Fruit fly (Drosophila melanogaster) whole organism, pupa: ENCODE results near the gene dgt4.

Experiments
- CG10348 ChIP-seq: fragments of 200-800 bp; sonication (Bioruptor generic); IDR thresholded peaks from 2 replicates; pipeline ENCODE4 v1.3.6; 2022; ENCODE audit warnings: missing biosample characterization, missing genetic modification characterization
- CG12605 ChIP-seq: fragments of 200-800 bp; sonication (Bioruptor generic); IDR thresholded peaks from 2 replicates; pipeline ENCODE4 v1.3.6; 2022; ENCODE audit warnings: missing biosample characterization, missing genetic modification characterization
- CG13204 ChIP-seq: fragments of 200-800 bp; sonication (Bioruptor generic); optimal IDR thresholded peaks from 2 replicates; lab custom pipeline; 2018; ENCODE audit warnings: missing biosample characterization, mild to moderate bottlenecking, missing genetic modification characterization, moderate library complexity
- CG17806 ChIP-seq: fragments of 200-800 bp; sonication (Bioruptor generic); optimal IDR thresholded peaks from 2 replicates; lab custom pipeline; 2018; ENCODE audit warnings: missing biosample characterization, mild to moderate bottlenecking, missing genetic modification characterization, moderate library complexity
- CG32121 ChIP-seq: fragments of 200-800 bp; sonication (Bioruptor generic); IDR thresholded peaks from 2 replicates; pipeline ENCODE4 v1.3.6; 2022; ENCODE audit warnings: missing biosample characterization, missing genetic modification characterization
- CG34367 ChIP-seq: fragments of 200-800 bp; sonication (Bioruptor generic); optimal IDR thresholded peaks from 2 replicates; lab custom pipeline; 2018; ENCODE audit warnings: missing biosample characterization, mild to moderate bottlenecking, missing genetic modification characterization
- D1 ChIP-seq: fragments of 200-800 bp; sonication (Bioruptor generic); optimal IDR thresholded peaks from 2 replicates; lab custom pipeline; 2018; ENCODE audit warnings: missing biosample characterization, mild to moderate bottlenecking, missing genetic modification characterization, moderate library complexity
- EcR ChIP-seq: fragments of 200-800 bp; sonication (Bioruptor generic); optimal IDR thresholded peaks from 3 replicates; lab custom pipeline; 2019; ENCODE audit warnings: missing biosample characterization, missing genetic modification characterization, mild to moderate bottlenecking, moderate library complexity, missing genetic modification reagents
- Pif1A ChIP-seq: fragments of 200-800 bp; sonication (Bioruptor generic); optimal IDR thresholded peaks from 3 replicates; lab custom pipeline; 2016; ENCODE audit warnings: missing biosample characterization, missing genetic modification characterization
- Pif1B ChIP-seq: fragments of 200-800 bp; sonication (Bioruptor generic); optimal IDR thresholded peaks from 3 replicates; lab custom pipeline; 2016; ENCODE audit warnings: missing biosample characterization, missing genetic modification characterization
- Snoo ChIP-seq: fragments of 200-800 bp; sonication (Bioruptor generic); optimal IDR thresholded peaks from 3 replicates; lab custom pipeline; 2017; ENCODE audit warnings: missing biosample characterization, mild to moderate bottlenecking, missing genetic modification characterization, inconsistent platforms
- fd96Ca ChIP-seq: fragments of 200-800 bp; sonication (Bioruptor generic); IDR thresholded peaks from 3 replicates; pipeline ENCODE4 v1.3.6; 2022; ENCODE audit warnings: missing biosample characterization, missing genetic modification characterization
- gl ChIP-seq: fragments of 200-800 bp; sonication (Bioruptor generic); optimal IDR thresholded peaks from 2 replicates; lab custom pipeline; 2018; ENCODE audit warnings: missing biosample characterization, mild to moderate bottlenecking, missing genetic modification characterization

DNA sequence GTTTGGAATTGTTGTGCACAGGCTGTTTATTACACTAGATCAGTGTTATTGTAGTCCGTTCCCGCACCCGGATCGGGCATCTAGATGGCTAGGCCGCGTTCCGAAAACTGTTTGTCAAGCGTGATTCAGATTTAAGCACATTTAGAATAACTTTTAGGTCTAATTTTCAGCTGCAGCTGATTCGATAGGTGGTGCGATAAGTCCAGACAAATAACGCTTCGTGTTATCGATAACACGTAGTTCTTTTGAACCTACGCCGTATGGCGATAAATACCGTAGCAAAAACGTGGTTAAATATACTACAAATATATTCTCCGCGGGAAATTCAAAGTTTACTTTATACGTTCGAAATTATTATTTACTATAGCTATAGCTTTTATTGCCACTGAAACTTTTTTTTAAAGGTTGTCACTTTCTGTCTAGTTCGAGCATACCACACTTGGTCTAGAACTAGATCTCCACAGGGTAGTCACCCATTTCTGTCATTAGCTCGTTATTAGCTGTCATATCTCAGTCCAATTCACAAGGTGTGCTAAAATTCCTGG, 12.6 kb upstream of the dgt4 start, which contains the start of the genes Cmtr1 and CG15375:
- TF ChIP-seq Pif1A (GFP tag; lab: Kevin White, UChicago) (no peak), CG34367 (no peak), CG13204 (GFP tag; lab: Kevin White, UChicago) (no peak), gl (no peak), CG12605 (GFP tag; lab: Robert Waterston, UW) (no peak), Snoo (tag; lab: Kevin White, UChicago) (no peak), D1 (tag; lab: Kevin White, UChicago) (no peak), EcR (GFP tag; lab: Kevin White, UChicago) (no peak), Pif1B (GFP tag; lab: Kevin White, UChicago) (no peak), fd96Ca (GFP tag; lab: Robert Waterston, UW) (no peak), CG10348 (GFP tag; lab: Robert Waterston, UW) (no peak), CG32121 (no peak), CG17806 (tag; lab: Kevin White, UChicago) (no peak)
